Worm (Caenorhabditis elegans) whole organism, L3 larva: Measurements from ENCODE around the gene H38K22.6.

Source experiments
- R02D3.7 ChIP-seq: fragments of 150-350 bp; optimal IDR thresholded peaks from 2 replicates; lab custom pipeline; 2014; ENCODE audit warnings: missing biosample characterization, missing genetic modification characterization
- ZK546.5 ChIP-seq: sonication (generic microtip); optimal IDR thresholded peaks from 2 replicates; lab custom pipeline; 2017; ENCODE audit warnings: missing biosample characterization, missing genetic modification characterization
- aly-2 ChIP-seq: fragments of 150-350 bp; optimal IDR thresholded peaks from 2 replicates; lab custom pipeline; 2014; ENCODE audit warnings: missing biosample characterization, missing genetic modification characterization
- ceh-16 ChIP-seq: sonication (generic microtip); optimal IDR thresholded peaks from 2 replicates; lab custom pipeline; 2017; ENCODE audit warnings: missing biosample characterization, missing genetic modification characterization
- ceh-28 ChIP-seq: fragments of 150-350 bp; optimal IDR thresholded peaks from 2 replicates; lab custom pipeline; 2014; ENCODE audit warnings: missing biosample characterization, missing genetic modification reagents, missing genetic modification characterization
- egl-5 ChIP-seq: fragments of 150-350 bp; optimal IDR thresholded peaks from 2 replicates; lab custom pipeline; 2017; ENCODE audit warnings: missing biosample characterization, missing genetic modification reagents, missing genetic modification characterization, inconsistent platforms
- elt-2 ChIP-seq: sonication (generic microtip); optimal IDR thresholded peaks from 2 replicates; lab custom pipeline; 2016; ENCODE audit warnings: missing genetic modification reagents, mild to moderate bottlenecking, missing genetic modification characterization, missing compliant biosample characterization
- elt-3 ChIP-seq, 3 experiments: fragments of 150-350 bp in 1 of 3; sonication (generic microtip) in 2 of 3; optimal IDR thresholded peaks; 2 replicates in 2 of 3; 4 replicates in 1 of 3; lab custom pipeline; 2014 to 2017; ENCODE audit warnings: missing biosample characterization in 3 of 3, missing genetic modification characterization in 3 of 3
- eor-1 ChIP-seq, 2 experiments: fragments of 150-350 bp; optimal IDR thresholded peaks; 2 replicates each; lab custom pipeline; 2014 to 2018; ENCODE audit warnings: missing biosample characterization in 2 of 2, missing genetic modification characterization in 2 of 2
- fkh-10 ChIP-seq: sonication (generic microtip); optimal IDR thresholded peaks from 2 replicates; lab custom pipeline; 2017; ENCODE audit warnings: missing biosample characterization, missing genetic modification reagents, missing genetic modification characterization
- fkh-2 ChIP-seq: fragments of 150-350 bp; optimal IDR thresholded peaks from 2 replicates; lab custom pipeline; 2014; ENCODE audit warnings: missing biosample characterization, missing genetic modification reagents, missing genetic modification characterization
- fos-1 ChIP-seq: fragments of 150-350 bp; optimal IDR thresholded peaks from 2 replicates; lab custom pipeline; 2014; ENCODE audit warnings: missing biosample characterization, missing genetic modification characterization
- hmg-11 ChIP-seq: sonication (generic microtip); optimal IDR thresholded peaks from 2 replicates; lab custom pipeline; 2016; ENCODE audit warnings: missing genetic modification characterization, missing compliant biosample characterization
- jun-1 ChIP-seq: fragments of 150-350 bp; optimal IDR thresholded peaks from 2 replicates; lab custom pipeline; 2014; ENCODE audit warnings: missing biosample characterization, missing genetic modification reagents, missing genetic modification characterization
- lin-15B ChIP-seq: fragments of 150-350 bp; optimal IDR thresholded peaks from 2 replicates; lab custom pipeline; 2014; ENCODE audit warnings: missing biosample characterization, missing genetic modification characterization
- lin-39 ChIP-seq: fragments of 150-350 bp; optimal IDR thresholded peaks from 2 replicates; lab custom pipeline; 2018; ENCODE audit warnings: missing biosample characterization, missing genetic modification reagents, missing genetic modification characterization
- mdl-1 ChIP-seq: fragments of 150-350 bp; optimal IDR thresholded peaks from 2 replicates; lab custom pipeline; 2014; ENCODE audit warnings: missing biosample characterization, missing genetic modification characterization
- nfya-1 ChIP-seq: sonication (generic microtip); optimal IDR thresholded peaks from 2 replicates; lab custom pipeline; 2017; ENCODE audit warnings: missing genetic modification characterization, mild to moderate bottlenecking, missing compliant biosample characterization, antibody characterized with exemption, moderate library complexity; ENCODE audit not compliant: insufficient read depth
- nhr-11 ChIP-seq: fragments of 150-350 bp; optimal IDR thresholded peaks from 2 replicates; lab custom pipeline; 2014; ENCODE audit warnings: missing biosample characterization, missing genetic modification characterization
- nhr-12 ChIP-seq: fragments of 150-350 bp; optimal IDR thresholded peaks from 2 replicates; lab custom pipeline; 2014; ENCODE audit warnings: missing biosample characterization, missing genetic modification characterization
- nhr-23 ChIP-seq: fragments of 150-350 bp; optimal IDR thresholded peaks from 2 replicates; lab custom pipeline; 2014; ENCODE audit warnings: missing biosample characterization, missing genetic modification reagents, missing genetic modification characterization
- nhr-28 ChIP-seq: fragments of 150-350 bp; optimal IDR thresholded peaks from 2 replicates; lab custom pipeline; 2014; ENCODE audit warnings: missing biosample characterization, missing genetic modification characterization
- nhr-67 ChIP-seq: fragments of 150-350 bp; optimal IDR thresholded peaks from 2 replicates; lab custom pipeline; 2014; ENCODE audit warnings: missing biosample characterization, missing genetic modification characterization
- nhr-76 ChIP-seq: fragments of 150-350 bp; sonication (generic microtip); optimal IDR thresholded peaks from 5 replicates; lab custom pipeline; 2014; ENCODE audit warnings: missing biosample characterization, missing genetic modification characterization
- nhr-77 ChIP-seq: fragments of 150-350 bp; optimal IDR thresholded peaks from 2 replicates; lab custom pipeline; 2014; ENCODE audit warnings: missing biosample characterization, missing genetic modification characterization
- pha-4 ChIP-seq: fragments of 150-350 bp; optimal IDR thresholded peaks from 2 replicates; lab custom pipeline; 2014; ENCODE audit warnings: missing biosample characterization, missing genetic modification reagents, missing genetic modification characterization
- pqm-1 ChIP-seq: fragments of 150-350 bp; optimal IDR thresholded peaks from 2 replicates; lab custom pipeline; 2017; ENCODE audit warnings: missing biosample characterization, missing genetic modification characterization, inconsistent platforms
- snpc-4 ChIP-seq: fragments of 150-350 bp; optimal IDR thresholded peaks from 2 replicates; lab custom pipeline; 2014; ENCODE audit warnings: missing biosample characterization, missing genetic modification characterization
- unc-39 ChIP-seq: sonication (generic microtip); optimal IDR thresholded peaks from 4 replicates; lab custom pipeline; 2017; ENCODE audit warnings: missing biosample characterization, missing genetic modification characterization
- unc-62 ChIP-seq: fragments of 150-350 bp; sonication (generic microtip); optimal IDR thresholded peaks from 4 replicates; lab custom pipeline; 2014; ENCODE audit warnings: missing biosample characterization, missing genetic modification reagents, missing genetic modification characterization
- zag-1 ChIP-seq: fragments of 150-350 bp; optimal IDR thresholded peaks from 2 replicates; lab custom pipeline; 2014; ENCODE audit warnings: missing biosample characterization, missing genetic modification characterization
- ztf-11 ChIP-seq: fragments of 150-350 bp; optimal IDR thresholded peaks from 2 replicates; lab custom pipeline; 2014; ENCODE audit warnings: missing biosample characterization, missing genetic modification characterization
- ztf-4 ChIP-seq: fragments of 150-350 bp; optimal IDR thresholded peaks from 2 replicates; lab custom pipeline; 2014; ENCODE audit warnings: missing biosample characterization, missing genetic modification characterization

Gene H38K22.6

DNA sequence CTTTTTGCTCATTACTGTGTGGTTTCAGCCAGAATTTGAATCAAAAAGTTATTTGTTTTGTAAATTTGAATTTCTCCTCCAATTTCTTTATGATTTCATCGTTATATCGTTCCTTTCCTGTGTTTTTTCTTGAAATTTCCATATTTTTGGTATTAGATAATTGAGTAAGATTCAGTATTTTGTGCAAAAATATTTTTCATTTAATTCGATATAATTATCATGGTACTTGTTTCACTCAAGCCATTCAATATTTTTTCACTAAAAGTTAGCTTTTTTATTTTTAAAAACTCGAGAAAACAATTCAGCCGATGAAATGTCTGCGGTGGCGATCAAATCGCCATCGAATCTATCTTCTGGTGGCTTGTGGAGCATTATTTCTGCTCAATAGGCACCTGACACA is 24.8 kb downstream of the H38K22.6 start, which contains the start of gene hse-5:
Gene hse-5 (plus strand): TSS at position 301 of the 400 bp plus-strand sequence.
- TF ChIP-seq elt-3 (tag; optimal IDR thresholded peaks at IDR 0.05; lab: Kevin White, UChicago) (no peak), snpc-4 (tag; lab: Kevin White, UChicago) (no peak), nhr-28 (no peak), pha-4 (tag; lab: Kevin White, UChicago) (no peak), R02D3.7 (tag; lab: Kevin White, UChicago) (no peak), ceh-16 (no peak), egl-5 (no peak), nhr-23 (tag; lab: Kevin White, UChicago) (no peak), fkh-2 (tag; lab: Kevin White, UChicago) (no peak)

DNA sequence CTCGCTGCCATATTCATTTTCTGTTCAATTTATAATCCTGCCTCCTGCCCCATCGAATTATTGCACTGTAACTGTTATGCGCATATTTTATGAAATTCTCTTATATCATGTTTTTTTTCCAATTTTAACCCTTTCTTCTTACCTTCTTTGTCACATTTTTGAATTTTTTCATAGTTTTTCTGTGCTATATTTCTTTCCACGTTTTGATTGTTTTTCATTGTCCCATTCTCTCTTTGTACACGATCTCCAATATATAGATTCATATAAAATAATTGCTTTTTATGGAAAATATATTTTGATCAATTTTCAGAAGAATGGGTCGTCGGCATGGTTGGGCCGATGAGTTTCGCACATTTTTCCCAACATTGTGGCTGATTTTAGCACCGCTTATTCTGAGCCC is 29.6 kb downstream of the H38K22.6 start, which contains the start of gene B0285.6:
Gene B0285.6 (plus strand): TSS at position 301 of the 400 bp plus-strand sequence.
- TF ChIP-seq mdl-1 (tag; lab: Kevin White, UChicago) (no peak), pha-4 (tag; lab: Kevin White, UChicago) (no peak), jun-1 (tag; lab: Kevin White, UChicago) (no peak), zag-1 (tag; lab: Kevin White, UChicago) (no peak), lin-15B (no peak), elt-3 (tag; optimal IDR thresholded peaks at IDR 0.05; lab: Kevin White, UChicago) (no peak), fkh-10 (no peak), eor-1 (tag; optimal IDR thresholded peaks at IDR 0.05; lab: Kevin White, UChicago) (no peak), nhr-11 (tag; lab: Kevin White, UChicago) (no peak), R02D3.7 (tag; lab: Kevin White, UChicago) (no peak), nhr-67 (tag; lab: Kevin White, UChicago) (no peak), pqm-1 (tag; lab: Kevin White, UChicago) (no peak), fos-1 (tag; lab: Kevin White, UChicago) (no peak), nhr-12 (tag; lab: Kevin White, UChicago) (no peak), ztf-4 (tag; lab: Kevin White, UChicago) (no peak)

DNA sequence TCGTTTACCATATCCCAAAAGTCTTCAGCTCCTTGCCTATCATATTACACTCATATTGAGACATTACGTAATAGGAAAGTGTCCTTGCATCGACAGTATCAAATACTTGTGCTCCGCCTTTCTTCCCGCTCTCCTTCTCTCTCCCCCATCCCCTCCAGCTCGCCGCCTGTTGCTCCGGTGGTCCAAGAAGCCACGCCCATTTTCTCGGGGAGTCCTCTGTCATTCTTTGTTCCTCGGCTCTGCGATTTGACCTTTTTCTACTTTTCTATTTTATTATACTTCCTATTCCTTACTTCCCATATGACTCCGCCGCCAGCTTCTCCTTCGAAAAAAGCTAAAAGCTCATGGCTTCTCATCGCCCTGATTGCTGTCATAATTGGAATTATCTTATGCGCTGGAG is 36.2 kb downstream of the H38K22.6 start, which contains the start of gene mnp-1:
Gene mnp-1 (plus strand): TSS at position 211 of the 400 bp plus-strand sequence.
- no peak for TF ChIP-seq elt-2 (tag; lab: Kevin White, UChicago)
- TF ChIP-seq nhr-77 = no peak
- no peak for TF ChIP-seq hmg-11 (tag; lab: Kevin White, UChicago)
- TF ChIP-seq nhr-11 (tag; lab: Kevin White, UChicago) = no peak
- no peak for TF ChIP-seq nhr-12 (tag; lab: Kevin White, UChicago)
- TF ChIP-seq fkh-2 (tag; lab: Kevin White, UChicago) = no peak
- TF ChIP-seq nhr-76 (tag; lab: Kevin White, UChicago) = no peak
- no peak for TF ChIP-seq ztf-4 (tag; lab: Kevin White, UChicago)
- no peak for TF ChIP-seq ZK546.5 (tag; lab: Kevin White, UChicago)
- no peak for TF ChIP-seq snpc-4 (tag; lab: Kevin White, UChicago)
- no peak for TF ChIP-seq ceh-16

DNA sequence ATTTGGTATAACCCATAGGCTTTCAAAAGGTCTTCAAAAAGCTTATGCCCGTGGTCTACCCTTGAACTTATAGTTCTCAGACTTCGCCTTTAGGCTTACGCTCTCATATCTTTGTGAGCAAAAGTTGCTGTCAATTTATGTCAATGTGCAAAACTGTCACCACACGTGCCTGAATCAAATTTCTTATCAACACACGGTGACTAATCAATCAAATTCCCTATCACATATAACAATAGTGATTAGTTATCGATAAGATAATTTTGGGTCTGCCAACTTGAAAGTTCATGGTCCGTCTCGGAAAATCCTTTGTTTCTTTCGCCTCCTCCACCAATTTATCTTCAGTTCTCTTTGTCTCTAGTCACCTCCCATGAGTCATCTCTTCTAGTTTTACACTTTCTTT is 37.2 kb downstream of the H38K22.6 start:
- TF ChIP-seq pqm-1 (tag; lab: Kevin White, UChicago) = peak; percentile 42
- TF ChIP-seq ceh-28 (tag; lab: Kevin White, UChicago) = no peak
- no peak for TF ChIP-seq nhr-77
- TF ChIP-seq unc-62 = no peak
- no peak for TF ChIP-seq ztf-11 (tag; lab: Kevin White, UChicago)
- TF ChIP-seq unc-39 (tag; lab: Kevin White, UChicago) = no peak
- peak; percentile 53 for TF ChIP-seq elt-2 (tag; lab: Kevin White, UChicago)
- TF ChIP-seq nfya-1 (tag; lab: Kevin White, UChicago) = no peak

DNA sequence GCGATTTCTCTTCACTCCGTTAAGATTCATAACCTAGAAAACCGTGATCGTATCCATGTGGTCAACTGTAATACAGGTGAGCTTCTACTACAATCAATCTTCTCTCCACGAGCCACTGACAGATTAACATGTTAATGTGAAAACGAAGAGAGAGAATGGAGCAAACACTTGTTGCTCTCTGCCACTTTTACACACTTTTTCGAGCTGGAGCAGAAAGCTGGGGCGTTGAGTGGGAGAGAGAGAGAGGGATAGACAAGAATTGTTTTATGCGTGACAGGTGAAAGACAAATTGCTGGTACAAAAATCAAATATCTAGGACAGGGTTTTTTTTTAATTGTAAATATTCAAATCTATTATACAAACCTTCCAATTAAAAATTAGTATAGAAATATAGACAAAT is 38.1 kb downstream of the H38K22.6 start:
- peak; percentile 39 for TF ChIP-seq nfya-1 (tag; lab: Kevin White, UChicago)
- TF ChIP-seq aly-2 (tag; lab: Kevin White, UChicago) = no peak
- TF ChIP-seq lin-39 (tag; lab: Kevin White, UChicago) = peak; percentile 36
